Worm (Caenorhabditis elegans): ENCODE data around the gene swan-1.

DNA sequence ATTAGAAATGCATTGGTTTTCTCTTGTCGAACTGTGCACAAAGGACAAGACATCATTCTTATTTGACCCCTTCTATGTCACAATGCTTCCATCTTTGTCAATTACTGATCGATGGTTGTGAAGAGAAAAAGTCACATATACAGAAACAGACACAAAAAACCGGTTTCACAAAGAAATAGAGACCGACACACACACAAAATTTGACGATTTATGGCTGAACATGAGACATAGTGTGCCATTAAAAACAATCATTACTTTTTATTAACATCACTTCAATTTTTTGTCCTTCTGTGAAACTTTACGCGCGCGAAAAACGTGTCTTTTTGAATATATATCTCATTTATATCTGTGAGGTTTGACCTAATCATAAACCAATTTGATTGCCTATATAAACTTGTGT is 16.5 kb downstream of the swan-1 start:
- TF ChIP-seq unc-39 (tag; optimal IDR thresholded peaks at IDR 0.05): no peak
- TF ChIP-seq blmp-1 (tag; optimal IDR thresholded peaks at IDR 0.05): no peak
- TF ChIP-seq unc-62 (GFP tag; optimal IDR thresholded peaks at IDR 0.05): no peak
- TF ChIP-seq pha-4 (tag; optimal IDR thresholded peaks at IDR 0.05): no peak
- TF ChIP-seq ztf-11 (tag; optimal IDR thresholded peaks at IDR 0.05): no peak
- no peak for TF ChIP-seq M03D4.4 (tag; optimal IDR thresholded peaks at IDR 0.05)
- no peak for TF ChIP-seq snpc-4 (tag; optimal IDR thresholded peaks at IDR 0.05)
- TF ChIP-seq nhr-237 (tag; optimal IDR thresholded peaks at IDR 0.05): no peak
- TF ChIP-seq ceh-39 (tag; optimal IDR thresholded peaks at IDR 0.05): no peak
- TF ChIP-seq nhr-28 (tag; optimal IDR thresholded peaks at IDR 0.05): no peak
- TF ChIP-seq lsy-2 (tag; optimal IDR thresholded peaks at IDR 0.05): no peak

Data from whole organism, mixed stage, embryonic.